Fruit fly (Drosophila melanogaster): ENCODE measurements around the gene CG14518.

- TF ChIP-seq insv (optimal IDR thresholded peaks at IDR 0.05), result no peak
- no peak for TF ChIP-seq ttk (optimal IDR thresholded peaks at IDR 0.05)
- no peak for TF ChIP-seq h (optimal IDR thresholded peaks at IDR 0.05)
- TF ChIP-seq Myc (optimal IDR thresholded peaks at IDR 0.05), result no peak
- no peak for TF ChIP-seq psq (optimal IDR thresholded peaks at IDR 0.05)
Observed at dm6 chr3R:29074001-29074609, 49.3 kb downstream of the CG14518 start.
